Fruit fly (Drosophila melanogaster) whole organism, prepupa: ENCODE measurements around the gene Larp7.

ENCODE experiments used
- Blimp-1 ChIP-seq: fragments of 200-800 bp; sonication (Bioruptor generic); optimal IDR thresholded peaks from 3 replicates; lab custom pipeline; 2017; ENCODE audit warnings: missing biosample characterization, missing genetic modification characterization, mild to moderate bottlenecking, moderate library complexity, missing genetic modification reagents
- CG10631 ChIP-seq: fragments of 200-800 bp; sonication (Bioruptor generic); optimal IDR thresholded peaks from 2 replicates; lab custom pipeline; 2016; ENCODE audit warnings: missing biosample characterization, missing genetic modification characterization
- CG11294 ChIP-seq: fragments of 200-800 bp; sonication (Bioruptor generic); IDR thresholded peaks from 2 replicates; pipeline ENCODE4 v1.3.6; 2022; ENCODE audit warnings: missing biosample characterization, missing genetic modification characterization
- CG11762 ChIP-seq: fragments of 200-800 bp; sonication (Bioruptor generic); optimal IDR thresholded peaks from 3 replicates; lab custom pipeline; 2016; ENCODE audit warnings: missing biosample characterization, missing genetic modification characterization; ENCODE audit not compliant: insufficient read depth
- CG11902 ChIP-seq: fragments of 200-800 bp; sonication (Bioruptor generic); optimal IDR thresholded peaks from 3 replicates; lab custom pipeline; 2016; ENCODE audit warnings: missing biosample characterization, missing genetic modification characterization
- CG15336 ChIP-seq: fragments of 200-800 bp; sonication (Bioruptor generic); IDR thresholded peaks from 2 replicates; pipeline ENCODE4 v1.3.6; 2022; ENCODE audit warnings: missing biosample characterization, missing genetic modification characterization
- CG1621 ChIP-seq: fragments of 200-800 bp; sonication (Bioruptor generic); optimal IDR thresholded peaks from 3 replicates; lab custom pipeline; 2018; ENCODE audit warnings: missing biosample characterization, mild to moderate bottlenecking, missing genetic modification characterization
- CG16779 ChIP-seq: fragments of 200-800 bp; sonication (Bioruptor generic); optimal IDR thresholded peaks from 3 replicates; lab custom pipeline; 2017; ENCODE audit warnings: missing biosample characterization, mild to moderate bottlenecking, missing genetic modification characterization
- CG3032 ChIP-seq: fragments of 200-800 bp; optimal IDR thresholded peaks from 2 replicates; lab custom pipeline; 2019; ENCODE audit warnings: missing biosample characterization, mild to moderate bottlenecking, missing genetic modification characterization, moderate library complexity
- CG31627 ChIP-seq: fragments of 200-800 bp; sonication (Bioruptor generic); optimal IDR thresholded peaks from 3 replicates; lab custom pipeline; 2016; ENCODE audit warnings: missing biosample characterization, missing genetic modification characterization
- CG32006 ChIP-seq: fragments of 200-800 bp; sonication (Bioruptor generic); optimal IDR thresholded peaks from 3 replicates; lab custom pipeline; 2017; ENCODE audit warnings: missing biosample characterization, mild to moderate bottlenecking, missing genetic modification characterization
- CG34406 ChIP-seq: fragments of 200-800 bp; sonication (Bioruptor generic); optimal IDR thresholded peaks from 3 replicates; lab custom pipeline; 2016; ENCODE audit warnings: missing biosample characterization, missing genetic modification characterization
- CG3919 ChIP-seq: fragments of 200-800 bp; sonication (Bioruptor generic); optimal IDR thresholded peaks from 3 replicates; lab custom pipeline; 2016; ENCODE audit warnings: missing biosample characterization, missing genetic modification characterization
- CG4318 ChIP-seq: fragments of 200-800 bp; sonication (Bioruptor generic); optimal IDR thresholded peaks from 3 replicates; lab custom pipeline; 2017; ENCODE audit warnings: missing biosample characterization, mild to moderate bottlenecking, missing genetic modification characterization
- CG6163 ChIP-seq: fragments of 200-800 bp; sonication (Bioruptor generic); IDR thresholded peaks from 3 replicates; pipeline ENCODE4 v1.3.6; 2022; ENCODE audit warnings: missing biosample characterization, missing genetic modification characterization
- CG6276 ChIP-seq: fragments of 200-800 bp; sonication (Bioruptor generic); optimal IDR thresholded peaks from 2 replicates; lab custom pipeline; 2017; ENCODE audit warnings: missing biosample characterization, mild to moderate bottlenecking, missing genetic modification characterization
- CG6792 ChIP-seq: fragments of 200-800 bp; sonication (Bioruptor generic); optimal IDR thresholded peaks from 3 replicates; lab custom pipeline; 2016; ENCODE audit warnings: missing biosample characterization, missing genetic modification characterization
- CG6808 ChIP-seq: fragments of 200-800 bp; sonication (Bioruptor generic); optimal IDR thresholded peaks from 3 replicates; lab custom pipeline; 2017; ENCODE audit warnings: missing biosample characterization, missing genetic modification characterization, mild to moderate bottlenecking, moderate library complexity, missing genetic modification reagents
- CG6854 ChIP-seq: fragments of 200-800 bp; sonication (Bioruptor generic); optimal IDR thresholded peaks from 2 replicates; lab custom pipeline; 2017; ENCODE audit warnings: missing biosample characterization, mild to moderate bottlenecking, missing genetic modification characterization
- CG7368 ChIP-seq: fragments of 200-800 bp; sonication (Bioruptor generic); optimal IDR thresholded peaks from 3 replicates; lab custom pipeline; 2016; ENCODE audit warnings: missing biosample characterization, missing genetic modification characterization
- CG8119 ChIP-seq: fragments of 200-800 bp; sonication (Bioruptor generic); IDR thresholded peaks from 3 replicates; pipeline ENCODE4 v1.3.6; 2022; ENCODE audit warnings: missing biosample characterization, missing genetic modification characterization
- CG8319 ChIP-seq: fragments of 200-800 bp; sonication (Bioruptor generic); optimal IDR thresholded peaks from 3 replicates; lab custom pipeline; 2016; ENCODE audit warnings: missing biosample characterization, missing genetic modification characterization
- CG8632 ChIP-seq: fragments of 200-800 bp; sonication (Bioruptor generic); optimal IDR thresholded peaks from 3 replicates; lab custom pipeline; 2016; ENCODE audit warnings: missing biosample characterization, missing genetic modification characterization
- CG9139 ChIP-seq: fragments of 200-800 bp; sonication (Bioruptor generic); optimal IDR thresholded peaks from 3 replicates; lab custom pipeline; 2017; ENCODE audit warnings: missing biosample characterization, mild to moderate bottlenecking, missing genetic modification characterization
- Eip75B ChIP-seq: fragments of 200-800 bp; sonication (Bioruptor generic); optimal IDR thresholded peaks from 3 replicates; lab custom pipeline; 2016; ENCODE audit warnings: missing biosample characterization, missing genetic modification characterization
- Eip78C ChIP-seq: fragments of 200-800 bp; sonication (Bioruptor generic); peaks from one replicate; lab custom pipeline; 2016; ENCODE audit warnings: missing biosample characterization, missing genetic modification characterization
- Eip93F ChIP-seq: fragments of 200-800 bp; sonication (Bioruptor generic); optimal IDR thresholded peaks from 2 replicates; lab custom pipeline; 2016; ENCODE audit warnings: missing biosample characterization, mild to moderate bottlenecking, missing genetic modification characterization
- Ets96B ChIP-seq: fragments of 200-800 bp; optimal IDR thresholded peaks from 2 replicates; lab custom pipeline; 2019; ENCODE audit warnings: missing biosample characterization, mild to moderate bottlenecking, missing genetic modification characterization, moderate library complexity
- Gug ChIP-seq: fragments of 200-800 bp; sonication (Bioruptor generic); IDR thresholded peaks from 2 replicates; pipeline ENCODE4 v1.3.6; 2022; ENCODE audit warnings: missing biosample characterization, missing genetic modification characterization
- Hr38 ChIP-seq: sonication (Bioruptor generic); optimal IDR thresholded peaks from 2 replicates; lab custom pipeline; 2016; ENCODE audit warnings: missing biosample characterization, missing genetic modification characterization
- Hr39 ChIP-seq: fragments of 200-800 bp; sonication (Bioruptor generic); optimal IDR thresholded peaks from 2 replicates; lab custom pipeline; 2016; ENCODE audit warnings: missing biosample characterization, missing genetic modification characterization
- Hr4 ChIP-seq: fragments of 200-800 bp; sonication (Bioruptor generic); optimal IDR thresholded peaks from 3 replicates; lab custom pipeline; 2016; ENCODE audit warnings: missing biosample characterization, missing genetic modification characterization
- Lpt ChIP-seq: fragments of 200-800 bp; sonication (Bioruptor generic); optimal IDR thresholded peaks from 3 replicates; lab custom pipeline; 2016; ENCODE audit warnings: missing biosample characterization, missing genetic modification characterization
- Met ChIP-seq: fragments of 200-800 bp; sonication (Bioruptor generic); optimal IDR thresholded peaks from 3 replicates; lab custom pipeline; 2016; ENCODE audit warnings: missing biosample characterization, missing genetic modification characterization
- OdsH ChIP-seq: fragments of 200-800 bp; sonication (Bioruptor generic); optimal IDR thresholded peaks from 3 replicates; lab custom pipeline; 2016; ENCODE audit warnings: missing biosample characterization, missing genetic modification characterization
- Sox102F ChIP-seq: fragments of 200-800 bp; sonication (Bioruptor generic); optimal IDR thresholded peaks from 2 replicates; lab custom pipeline; 2016; ENCODE audit warnings: missing biosample characterization, mild to moderate bottlenecking, missing genetic modification characterization
- Sox14 ChIP-seq: fragments of 200-800 bp; sonication (Bioruptor generic); optimal IDR thresholded peaks from 3 replicates; lab custom pipeline; 2016; ENCODE audit warnings: missing biosample characterization, missing genetic modification characterization
- Sox15 ChIP-seq: fragments of 200-800 bp; sonication (Bioruptor generic); optimal IDR thresholded peaks from 3 replicates; lab custom pipeline; 2016; ENCODE audit warnings: missing biosample characterization, missing genetic modification characterization
- acj6 ChIP-seq: fragments of 200-800 bp; sonication (Bioruptor generic); optimal IDR thresholded peaks from 3 replicates; lab custom pipeline; 2016; ENCODE audit warnings: missing biosample characterization, missing genetic modification characterization
- cyc ChIP-seq: fragments of 200-800 bp; sonication (Bioruptor generic); optimal IDR thresholded peaks from 3 replicates; lab custom pipeline; 2016; ENCODE audit warnings: missing biosample characterization, missing genetic modification characterization
- dac ChIP-seq: fragments of 200-800 bp; sonication (Bioruptor generic); optimal IDR thresholded peaks from 2 replicates; lab custom pipeline; 2017; ENCODE audit warnings: missing biosample characterization, mild to moderate bottlenecking, missing genetic modification characterization
- dsx ChIP-seq: fragments of 200-800 bp; optimal IDR thresholded peaks from 3 replicates; lab custom pipeline; 2019; ENCODE audit warnings: missing biosample characterization, mild to moderate bottlenecking, missing genetic modification characterization, moderate library complexity; ENCODE audit not compliant: poor library complexity, severe bottlenecking
- eg ChIP-seq: fragments of 200-800 bp; sonication (Bioruptor generic); IDR thresholded peaks from 3 replicates; pipeline ENCODE4 v1.3.6; 2022; ENCODE audit warnings: missing biosample characterization, missing genetic modification characterization
- esn ChIP-seq: fragments of 200-800 bp; sonication (Bioruptor generic); optimal IDR thresholded peaks from 2 replicates; lab custom pipeline; 2016; ENCODE audit warnings: missing biosample characterization, mild to moderate bottlenecking, missing genetic modification characterization, moderate library complexity
- fd59A ChIP-seq: fragments of 200-800 bp; sonication (Bioruptor generic); optimal IDR thresholded peaks from 2 replicates; lab custom pipeline; 2017; ENCODE audit warnings: missing biosample characterization, mild to moderate bottlenecking, missing genetic modification characterization, missing genetic modification reagents
- fkh ChIP-seq: fragments of 200-800 bp; sonication (Bioruptor generic); optimal IDR thresholded peaks from 3 replicates; lab custom pipeline; 2017; ENCODE audit warnings: missing biosample characterization, mild to moderate bottlenecking, missing genetic modification characterization, moderate library complexity
- lz ChIP-seq: fragments of 200-800 bp; sonication (Bioruptor generic); optimal IDR thresholded peaks from 3 replicates; lab custom pipeline; 2016; ENCODE audit warnings: missing biosample characterization, missing genetic modification characterization
- net ChIP-seq: fragments of 200-800 bp; sonication (Bioruptor generic); optimal IDR thresholded peaks from 3 replicates; lab custom pipeline; 2016; ENCODE audit warnings: missing biosample characterization, missing genetic modification characterization
- salr ChIP-seq, 2 experiments: fragments of 200-800 bp; sonication (Bioruptor generic); optimal IDR thresholded peaks; 3 replicates each; lab custom pipeline; 2016 to 2018; ENCODE audit warnings: missing biosample characterization in 2 of 2, missing genetic modification characterization in 2 of 2, mild to moderate bottlenecking in 1 of 2
- ss ChIP-seq, 2 experiments: fragments of 200-800 bp; sonication (Bioruptor generic); optimal IDR thresholded peaks; 2 replicates in 1 of 2; 3 replicates in 1 of 2; lab custom pipeline; 2017 to 2018; ENCODE audit warnings: mild to moderate bottlenecking in 2 of 2, missing biosample characterization in 2 of 2, missing genetic modification characterization in 2 of 2, moderate library complexity in 1 of 2
- svp ChIP-seq: fragments of 200-800 bp; sonication (Bioruptor generic); peaks from one replicate; lab custom pipeline; 2016; ENCODE audit warnings: missing biosample characterization, missing genetic modification characterization
- topi ChIP-seq: fragments of 200-800 bp; sonication (Bioruptor generic); optimal IDR thresholded peaks from 3 replicates; lab custom pipeline; 2016; ENCODE audit warnings: missing biosample characterization, missing genetic modification characterization
- vri ChIP-seq: fragments of 200-800 bp; sonication (Bioruptor generic); optimal IDR thresholded peaks from 3 replicates; lab custom pipeline; 2016; ENCODE audit warnings: missing biosample characterization, mild to moderate bottlenecking, missing genetic modification characterization

Gene Larp7

DNA sequence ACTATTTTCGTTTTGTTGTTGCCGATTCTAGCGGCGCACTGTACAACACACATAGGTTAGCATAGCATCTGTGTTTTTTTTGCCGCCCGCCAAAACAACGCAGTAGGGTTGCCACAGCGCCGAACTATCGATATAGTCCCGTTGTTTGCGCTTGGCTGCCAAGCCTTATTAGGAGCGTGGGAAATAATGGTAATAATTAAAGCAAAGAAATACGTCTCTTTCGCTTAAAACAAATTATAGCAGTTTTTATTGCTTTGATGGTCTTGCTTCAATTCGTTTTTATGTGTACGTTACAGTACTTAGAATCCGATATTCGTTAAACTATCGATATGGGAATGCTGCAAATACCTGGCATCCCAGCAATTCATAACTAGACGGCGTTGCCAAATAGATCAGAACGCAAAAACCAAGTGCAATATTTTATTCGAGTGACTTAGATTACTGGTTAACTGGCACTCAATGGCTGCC lies at the start of gene Larp7, which contains the start of gene mxc:
Gene Larp7, plus strand, starts transcription at position 401 of the 468 bp plus-strand sequence.
Gene mxc, minus strand, starts transcription at position 51 of the 468 bp plus-strand sequence.
- TF ChIP-seq Blimp-1 (GFP tag; lab: Kevin White, UChicago) (no peak), Hr39 (GFP tag; lab: Kevin White, UChicago) (peak; percentile 77), CG9139 (GFP tag; lab: Kevin White, UChicago) (no peak), CG7368 (GFP tag; lab: Kevin White, UChicago) (no peak), salr (GFP tag; optimal IDR thresholded peaks at IDR 0.05; lab: Kevin White, UChicago) (no peak), CG34406 (peak; percentile 38), Lpt (GFP tag; lab: Kevin White, UChicago) (no peak), Ets96B (tag; lab: Kevin White, UChicago) (peak; percentile 39), CG6854 (GFP tag; lab: Kevin White, UChicago) (no peak), CG16779 (no peak), Sox14 (GFP tag; lab: Kevin White, UChicago) (no peak), acj6 (GFP tag; lab: Kevin White, UChicago) (no peak), fkh (GFP tag; lab: Kevin White, UChicago) (no peak), CG32006 (GFP tag; lab: Kevin White, UChicago) (no peak), CG6808 (GFP tag; lab: Kevin White, UChicago) (no peak), Sox102F (no peak), CG11762 (no peak), Hr4 (GFP tag; lab: Kevin White, UChicago) (no peak), fd59A (GFP tag; lab: Kevin White, UChicago) (peak; percentile 20), CG3919 (GFP tag; lab: Kevin White, UChicago) (no peak), CG8632 (GFP tag; lab: Kevin White, UChicago) (no peak), Gug (GFP tag; lab: Robert Waterston, UW) (peak; percentile 40), cyc (GFP tag; lab: Kevin White, UChicago) (peak; percentile 71), topi (GFP tag; lab: Kevin White, UChicago) (no peak), CG1621 (tag; lab: Kevin White, UChicago) (no peak), svp (peak; percentile 82), CG6792 (peak; percentile 39), CG8119 (no peak), CG8319 (GFP tag; lab: Kevin White, UChicago) (no peak), CG3032 (tag; lab: Kevin White, UChicago) (peak; percentile 65), net (GFP tag; lab: Kevin White, UChicago) (no peak), Met (GFP tag; lab: Kevin White, UChicago) (no peak), CG6276 (GFP tag; lab: Kevin White, UChicago) (no peak), ss (GFP tag; optimal IDR thresholded peaks at IDR 0.05; lab: Kevin White, UChicago) (no peak), eg (GFP tag; lab: Robert Waterston, UW) (no peak), esn (peak; percentile 65), Eip93F (GFP tag; lab: Kevin White, UChicago) (no peak), CG31627 (GFP tag; lab: Kevin White, UChicago) (peak; percentile 76), dac (no peak), dsx (GFP tag; lab: Kevin White, UChicago) (no peak), OdsH (GFP tag; lab: Kevin White, UChicago) (no peak), CG6163 (GFP tag; lab: Robert Waterston, UW) (no peak), CG10631 (no peak), Eip78C (GFP tag; lab: Kevin White, UChicago) (no peak), CG11902 (GFP tag; lab: Kevin White, UChicago) (peak; percentile 45), vri (no peak), Hr38 (no peak), Eip75B (GFP tag; lab: Kevin White, UChicago) (no peak), CG15336 (GFP tag; lab: Robert Waterston, UW) (0 out of 2 replicates have a peak, but pooled peaks have one; percentile 33), CG4318 (GFP tag; lab: Kevin White, UChicago) (no peak), CG11294 (GFP tag; lab: Robert Waterston, UW) (0 out of 2 replicates have a peak, but pooled peaks have one; percentile 35), lz (GFP tag; lab: Kevin White, UChicago) (peak; percentile 85), Sox15 (GFP tag; lab: Kevin White, UChicago) (peak; percentile 40)
